Fruit fly (Drosophila melanogaster) whole organism: ENCODE measurements around the gene alphaTub84B.

ENCODE experiments used
- CG8478 ChIP-seq: fragments of >200 bp; optimal IDR thresholded peaks from 2 replicates; lab custom pipeline; 2018; ENCODE audit warnings: inconsistent platforms
- Dll ChIP-seq: fragments of >200 bp; optimal IDR thresholded peaks from 2 replicates; lab custom pipeline; 2017
- pan ChIP-seq: fragments of >200 bp; optimal IDR thresholded peaks from 2 replicates; lab custom pipeline; 2017
- psq ChIP-seq: fragments of >200 bp; optimal IDR thresholded peaks from 2 replicates; lab custom pipeline; 2017
- usp ChIP-seq: fragments of >200 bp; optimal IDR thresholded peaks from 2 replicates; lab custom pipeline; 2017; ENCODE audit warnings: missing biosample characterization, missing genetic modification characterization, mixed read lengths

- TF ChIP-seq usp (GFP tag; lab: Kevin White, UChicago) (no peak), psq (lab: Kevin White, UChicago) (no peak), Dll (lab: Kevin White, UChicago) (no peak), pan (lab: Kevin White, UChicago) (no peak), CG8478 (lab: Kevin White, UChicago) (no peak)
Measured at dm6 chr3R:7061875-7062274, 24.5 kb upstream of the alphaTub84B start, which contains the start of gene Mst84B.
